Worm (Caenorhabditis elegans) whole organism, young adult: ENCODE data around the gene K08F8.15.

Experiments
- F49E8.2 ChIP-seq: sonication (generic microtip); optimal IDR thresholded peaks from 3 replicates; lab custom pipeline; 2017; ENCODE audit warnings: missing genetic modification characterization, mild to moderate bottlenecking, missing compliant biosample characterization, antibody characterized with exemption, moderate library complexity; ENCODE audit not compliant: insufficient read depth
- Y56A3A.18 ChIP-seq: fragments of 200-800 bp; sonication (Bioruptor generic); IDR thresholded peaks from 2 replicates; pipeline ENCODE4 v1.3.6; 2022; ENCODE audit warnings: missing genetic modification reagents, missing genetic modification characterization, missing compliant biosample characterization
- ama-1 ChIP-seq, 3 experiments: fragments of 150-350 bp in 1 of 3; sonication (generic microtip) in 2 of 3; optimal IDR thresholded peaks; 2 replicates each; lab custom pipeline; 2014 to 2018; ENCODE audit warnings: missing biosample characterization in 2 of 3, missing genetic modification characterization in 2 of 3, missing genetic modification reagents in 2 of 3
- ceh-91 ChIP-seq: fragments of 200-800 bp; sonication (Bioruptor generic); IDR thresholded peaks from 2 replicates; pipeline ENCODE4 v1.3.6; 2022; ENCODE audit warnings: missing genetic modification reagents, missing genetic modification characterization, missing compliant biosample characterization
- efl-1 ChIP-seq: fragments of 150-350 bp; optimal IDR thresholded peaks from 2 replicates; lab custom pipeline; 2014; ENCODE audit warnings: missing biosample characterization, missing genetic modification reagents, missing genetic modification characterization
- fkh-3 ChIP-seq: sonication (generic microtip); optimal IDR thresholded peaks from 2 replicates; lab custom pipeline; 2016; ENCODE audit warnings: mild to moderate bottlenecking, missing genetic modification characterization, missing compliant biosample characterization
- madf-3 ChIP-seq: fragments of 200-800 bp; sonication (Bioruptor generic); IDR thresholded peaks from 2 replicates; pipeline ENCODE4 v1.3.6; 2022; ENCODE audit warnings: missing genetic modification reagents, missing genetic modification characterization, missing compliant biosample characterization
- madf-6 ChIP-seq: fragments of 200-800 bp; sonication (Bioruptor generic); IDR thresholded peaks from 2 replicates; pipeline ENCODE4 v1.3.6; 2022; ENCODE audit warnings: missing genetic modification reagents, missing genetic modification characterization, missing compliant biosample characterization
- pha-4 ChIP-seq: fragments of 150-350 bp; sonication (generic microtip); optimal IDR thresholded peaks from 2 replicates; lab custom pipeline; 2014; ENCODE audit warnings: missing biosample characterization, missing genetic modification reagents, missing genetic modification characterization
- sea-2 ChIP-seq: fragments of 200-800 bp; sonication (Bioruptor generic); IDR thresholded peaks from 2 replicates; pipeline ENCODE4 v1.3.6; 2022; ENCODE audit warnings: missing genetic modification characterization, missing compliant biosample characterization
- unc-130 ChIP-seq: sonication (generic microtip); optimal IDR thresholded peaks from 2 replicates; lab custom pipeline; 2016; ENCODE audit warnings: missing genetic modification reagents, missing genetic modification characterization, missing compliant biosample characterization
- zfh-2 ChIP-seq: fragments of 200-800 bp; sonication (Bioruptor generic); conservative IDR thresholded peaks from 2 replicates; pipeline ENCODE4 v1.3.6; 2022; ENCODE audit warnings: missing genetic modification reagents, missing genetic modification characterization, missing compliant biosample characterization

DNA sequence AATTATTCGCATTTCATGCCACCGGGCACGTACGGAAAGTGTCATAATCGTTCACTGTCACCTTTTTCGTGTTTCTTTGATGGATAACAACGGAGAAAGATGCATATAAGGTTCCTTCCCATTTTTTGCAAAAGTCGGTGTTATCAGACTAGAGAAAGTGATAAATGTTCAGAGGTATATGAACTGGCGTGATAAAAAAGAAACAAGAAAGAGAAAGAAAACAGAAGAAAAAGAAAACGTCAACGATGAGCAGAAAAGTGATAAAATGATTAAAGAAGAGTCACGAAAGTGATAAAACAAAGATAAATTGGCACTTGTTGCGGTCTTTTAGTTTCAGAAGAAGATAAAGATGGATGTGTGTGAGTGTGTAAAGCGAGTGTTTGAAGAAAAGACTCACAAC is 36.3 kb upstream of the K08F8.15 start:
- no peak for TF ChIP-seq Y56A3A.18 (GFP tag; lab: Robert Waterston, UW)
- no peak for TF ChIP-seq zfh-2
- TF ChIP-seq pha-4 (tag; lab: Kevin White, UChicago), result no peak
- no peak for TF ChIP-seq fkh-3 (tag; lab: Kevin White, UChicago)
- no peak for TF ChIP-seq ceh-91 (GFP tag; lab: Robert Waterston, UW)
- no peak for TF ChIP-seq ama-1 (optimal IDR thresholded peaks at IDR 0.05; lab: Kevin White, UChicago)
- TF ChIP-seq ama-1 (GFP tag; optimal IDR thresholded peaks at IDR 0.05; lab: Kevin White, UChicago), result no peak
- TF ChIP-seq efl-1 (GFP tag; lab: Kevin White, UChicago), result no peak
- no peak for TF ChIP-seq sea-2
- TF ChIP-seq madf-6 (GFP tag; lab: Robert Waterston, UW), result no peak
- TF ChIP-seq madf-3 (GFP tag; lab: Robert Waterston, UW), result no peak
- no peak for TF ChIP-seq unc-130 (GFP tag; lab: Kevin White, UChicago)
- no peak for TF ChIP-seq F49E8.2
